Worm (Caenorhabditis elegans): ENCODE results near the gene nhr-130.

- no peak for TF ChIP-seq dao-5 (tag; optimal IDR thresholded peaks at IDR 0.05)
- no peak for TF ChIP-seq W03F9.2 (tag; optimal IDR thresholded peaks at IDR 0.05)
- TF ChIP-seq him-1 (tag; optimal IDR thresholded peaks at IDR 0.05), result no peak
Observed at ce11 chrV:464800-465199, 18.3 kb downstream of the nhr-130 start, which contains the start of gene nhr-201.

All from whole organism, L4/young adult.